Fruit fly (Drosophila melanogaster): ENCODE results near the gene Amacr.

Amacr gene

dm6 chr2L:20785333-20785732 is 33.2 kb upstream of the Amacr start:
- TF ChIP-seq kay (GFP tag; ENCODE audit: borderline replicate concordance) (no peak), CG5204 (GFP tag; optimal IDR thresholded peaks at IDR 0.05) (no peak), tj (GFP tag; optimal IDR thresholded peaks at IDR 0.05) (no peak), Hr96 (GFP tag; optimal IDR thresholded peaks at IDR 0.05) (no peak), CG7045 (GFP tag; optimal IDR thresholded peaks at IDR 0.05) (no peak), CG11617 (GFP tag; optimal IDR thresholded peaks at IDR 0.05) (no peak), bab1 (GFP tag; optimal IDR thresholded peaks at IDR 0.05) (no peak), CG12768 (GFP tag; optimal IDR thresholded peaks at IDR 0.05) (no peak), Clk (GFP tag; optimal IDR thresholded peaks at IDR 0.05) (no peak), Crg-1 (GFP tag; optimal IDR thresholded peaks at IDR 0.05) (no peak), cic (GFP tag; optimal IDR thresholded peaks at IDR 0.05) (no peak), Mnt (GFP tag; optimal IDR thresholded peaks at IDR 0.05) (no peak), pad (GFP tag; optimal IDR thresholded peaks at IDR 0.05) (no peak), cnc (optimal IDR thresholded peaks at IDR 0.05) (no peak), CG7101 (tag; optimal IDR thresholded peaks at IDR 0.05) (no peak), CG1620 (GFP tag; optimal IDR thresholded peaks at IDR 0.05) (no peak), ovo (GFP tag; optimal IDR thresholded peaks at IDR 0.05) (no peak), CG33017 (tag; optimal IDR thresholded peaks at IDR 0.05) (no peak), toe (GFP tag; optimal IDR thresholded peaks at IDR 0.05) (no peak), CG14711 (tag; optimal IDR thresholded peaks at IDR 0.05) (no peak)

- TF ChIP-seq CG11617 (GFP tag; optimal IDR thresholded peaks at IDR 0.05) (no peak), Crg-1 (GFP tag; optimal IDR thresholded peaks at IDR 0.05) (no peak), CG1620 (GFP tag; optimal IDR thresholded peaks at IDR 0.05) (no peak)
These were observed 31.8 kb upstream of the Amacr start for dm6 chr2L:20783908-20784307.

dm6 chr2L:20783044-20783443 is 30.9 kb upstream of the Amacr start:
- TF ChIP-seq kay (GFP tag; ENCODE audit: borderline replicate concordance) = no peak
- TF ChIP-seq toe (GFP tag; optimal IDR thresholded peaks at IDR 0.05) = peak; percentile 34
- peak; percentile 28 for TF ChIP-seq pad (GFP tag; optimal IDR thresholded peaks at IDR 0.05)
- TF ChIP-seq Crg-1 (GFP tag; optimal IDR thresholded peaks at IDR 0.05) = no peak
- TF ChIP-seq cic (GFP tag; optimal IDR thresholded peaks at IDR 0.05) = no peak
- TF ChIP-seq CG1620 (GFP tag; optimal IDR thresholded peaks at IDR 0.05) = no peak
- peak; percentile 86 for TF ChIP-seq ovo (GFP tag; optimal IDR thresholded peaks at IDR 0.05)
- no peak for TF ChIP-seq CG11617 (GFP tag; optimal IDR thresholded peaks at IDR 0.05)
- TF ChIP-seq Hr96 (GFP tag; optimal IDR thresholded peaks at IDR 0.05) = no peak

DNA sequence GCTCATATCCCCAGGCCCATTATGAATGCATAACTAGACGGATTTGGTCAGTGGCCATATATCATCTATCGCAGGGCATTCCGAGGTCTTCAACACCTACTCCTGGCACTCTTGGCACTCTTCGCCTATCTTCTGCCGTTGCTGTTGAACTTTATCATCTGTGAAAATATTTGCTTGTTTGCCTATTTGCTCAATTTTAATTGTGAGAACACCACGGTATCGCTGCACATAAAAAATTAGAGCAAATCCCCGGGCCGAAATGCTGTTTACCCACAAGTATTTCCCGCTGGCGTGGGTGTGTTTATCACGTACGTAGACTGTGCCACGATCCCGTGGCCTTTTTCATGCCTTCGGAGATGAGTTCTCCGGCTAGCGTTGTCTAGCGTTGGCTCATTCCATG is 28.6 kb upstream of the Amacr start:
- TF ChIP-seq toe (GFP tag; optimal IDR thresholded peaks at IDR 0.05) (peak; percentile 15), CG1620 (GFP tag; optimal IDR thresholded peaks at IDR 0.05) (peak; percentile 21), Clk (GFP tag; optimal IDR thresholded peaks at IDR 0.05) (peak; percentile 45), pad (GFP tag; optimal IDR thresholded peaks at IDR 0.05) (peak; percentile 56), CG12768 (GFP tag; optimal IDR thresholded peaks at IDR 0.05) (peak; percentile 81), cnc (optimal IDR thresholded peaks at IDR 0.05) (no peak), ovo (GFP tag; optimal IDR thresholded peaks at IDR 0.05) (peak; percentile 39), Crg-1 (GFP tag; optimal IDR thresholded peaks at IDR 0.05) (peak; percentile 39), CG14711 (tag; optimal IDR thresholded peaks at IDR 0.05) (peak; percentile 9), CG33017 (tag; optimal IDR thresholded peaks at IDR 0.05) (peak; percentile 79), CG5204 (GFP tag; optimal IDR thresholded peaks at IDR 0.05) (peak; percentile 9), bab1 (GFP tag; optimal IDR thresholded peaks at IDR 0.05) (no peak), kay (GFP tag; ENCODE audit: borderline replicate concordance) (peak; percentile 69), CG11617 (GFP tag; optimal IDR thresholded peaks at IDR 0.05) (peak; percentile 64), cic (GFP tag; optimal IDR thresholded peaks at IDR 0.05) (peak; percentile 82), tj (GFP tag; optimal IDR thresholded peaks at IDR 0.05) (no peak), Mnt (GFP tag; optimal IDR thresholded peaks at IDR 0.05) (peak; percentile 37), Hr96 (GFP tag; optimal IDR thresholded peaks at IDR 0.05) (no peak), CG7101 (tag; optimal IDR thresholded peaks at IDR 0.05) (peak; percentile 72), CG7045 (GFP tag; optimal IDR thresholded peaks at IDR 0.05) (peak; percentile 78)

DNA sequence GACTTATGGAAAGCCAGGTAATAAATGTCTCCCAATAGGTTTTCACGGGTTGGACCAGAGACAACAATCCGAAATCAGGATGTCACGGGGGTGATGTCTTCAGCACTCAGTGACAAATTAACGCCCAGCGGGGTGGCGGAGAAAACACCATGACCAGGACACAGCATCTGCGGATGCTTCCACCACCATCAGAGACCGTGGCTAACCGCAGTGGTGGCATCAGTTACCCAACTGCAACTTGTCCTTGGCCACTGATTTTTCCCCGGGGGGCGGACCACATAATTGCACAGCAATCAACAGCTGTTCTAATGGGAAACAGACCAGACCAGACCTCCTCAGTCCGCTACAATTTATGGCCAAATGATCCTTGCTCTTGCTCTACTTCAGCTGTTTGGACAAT is 26.2 kb upstream of the Amacr start:
- TF ChIP-seq ovo (GFP tag; optimal IDR thresholded peaks at IDR 0.05) (no peak), Crg-1 (GFP tag; optimal IDR thresholded peaks at IDR 0.05) (no peak), CG7101 (tag; optimal IDR thresholded peaks at IDR 0.05) (no peak), bab1 (GFP tag; optimal IDR thresholded peaks at IDR 0.05) (no peak), CG7045 (GFP tag; optimal IDR thresholded peaks at IDR 0.05) (no peak), pad (GFP tag; optimal IDR thresholded peaks at IDR 0.05) (no peak), kay (GFP tag; ENCODE audit: borderline replicate concordance) (no peak), CG1620 (GFP tag; optimal IDR thresholded peaks at IDR 0.05) (no peak), CG11617 (GFP tag; optimal IDR thresholded peaks at IDR 0.05) (no peak), cnc (optimal IDR thresholded peaks at IDR 0.05) (no peak)

DNA sequence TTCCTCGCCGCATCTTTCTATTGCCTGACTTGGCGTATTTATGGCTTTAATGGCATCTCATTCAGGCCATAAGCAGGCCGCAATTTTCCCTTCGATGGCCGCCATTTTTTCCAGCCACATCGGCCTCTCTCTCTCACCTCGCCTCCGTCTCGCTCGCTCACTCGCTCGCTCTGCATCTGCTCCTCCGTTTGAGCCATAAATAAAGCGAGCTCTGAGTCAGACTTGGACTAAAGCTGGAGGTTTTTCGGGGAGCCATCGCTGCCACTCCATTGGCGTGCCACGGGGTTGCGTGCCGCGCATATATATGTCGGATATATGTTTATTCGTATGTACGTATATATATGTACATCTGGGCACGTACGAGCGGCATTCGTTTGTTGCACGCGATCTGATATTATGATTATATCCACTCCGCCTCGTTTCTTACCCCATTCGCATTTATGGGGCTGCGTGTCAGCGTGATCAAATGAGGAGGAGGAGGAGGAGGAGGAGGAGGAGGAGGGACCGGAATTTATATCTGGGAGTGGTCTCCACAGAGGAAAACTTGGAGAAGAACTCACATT is 24.9 kb upstream of the Amacr start:
- no peak for TF ChIP-seq CG1620 (GFP tag; optimal IDR thresholded peaks at IDR 0.05)
- TF ChIP-seq cnc (optimal IDR thresholded peaks at IDR 0.05) = no peak
- no peak for TF ChIP-seq bab1 (GFP tag; optimal IDR thresholded peaks at IDR 0.05)
- no peak for TF ChIP-seq cic (GFP tag; optimal IDR thresholded peaks at IDR 0.05)
- TF ChIP-seq Clk (GFP tag; optimal IDR thresholded peaks at IDR 0.05) = no peak
- TF ChIP-seq CG33017 (tag; optimal IDR thresholded peaks at IDR 0.05) = no peak
- no peak for TF ChIP-seq kay (GFP tag; ENCODE audit: borderline replicate concordance)
- no peak for TF ChIP-seq Hr96 (GFP tag; optimal IDR thresholded peaks at IDR 0.05)
- TF ChIP-seq tj (GFP tag; optimal IDR thresholded peaks at IDR 0.05) = no peak
- TF ChIP-seq CG7045 (GFP tag; optimal IDR thresholded peaks at IDR 0.05) = no peak
- TF ChIP-seq CG11617 (GFP tag; optimal IDR thresholded peaks at IDR 0.05) = no peak
- TF ChIP-seq CG5204 (GFP tag; optimal IDR thresholded peaks at IDR 0.05) = no peak
- no peak for TF ChIP-seq ovo (GFP tag; optimal IDR thresholded peaks at IDR 0.05)
- TF ChIP-seq Mnt (GFP tag; optimal IDR thresholded peaks at IDR 0.05) = no peak
- TF ChIP-seq pad (GFP tag; optimal IDR thresholded peaks at IDR 0.05) = no peak
